Fruit fly (Drosophila melanogaster) whole organism, pupa: Measurements from ENCODE around the gene Atxn7.

Source experiments
- CG10348 ChIP-seq: fragments of 200-800 bp; sonication (Bioruptor generic); IDR thresholded peaks from 2 replicates; pipeline ENCODE4 v1.3.6; 2022; ENCODE audit warnings: missing biosample characterization, missing genetic modification characterization
- CG12605 ChIP-seq: fragments of 200-800 bp; sonication (Bioruptor generic); IDR thresholded peaks from 2 replicates; pipeline ENCODE4 v1.3.6; 2022; ENCODE audit warnings: missing biosample characterization, missing genetic modification characterization
- CG13204 ChIP-seq: fragments of 200-800 bp; sonication (Bioruptor generic); optimal IDR thresholded peaks from 2 replicates; lab custom pipeline; 2018; ENCODE audit warnings: missing biosample characterization, mild to moderate bottlenecking, missing genetic modification characterization, moderate library complexity
- CG14655 ChIP-seq: fragments of 200-800 bp; sonication (Bioruptor generic); optimal IDR thresholded peaks from 3 replicates; lab custom pipeline; 2017; ENCODE audit warnings: mild to moderate bottlenecking, missing biosample characterization, missing genetic modification reagents, missing genetic modification characterization
- CG15710 ChIP-seq: fragments of 200-800 bp; sonication (Bioruptor generic); optimal IDR thresholded peaks from 2 replicates; lab custom pipeline; 2018; ENCODE audit warnings: missing biosample characterization, mild to moderate bottlenecking, missing genetic modification characterization, moderate library complexity
- CG17806 ChIP-seq: fragments of 200-800 bp; sonication (Bioruptor generic); optimal IDR thresholded peaks from 2 replicates; lab custom pipeline; 2018; ENCODE audit warnings: missing biosample characterization, mild to moderate bottlenecking, missing genetic modification characterization, moderate library complexity
- CG32121 ChIP-seq: fragments of 200-800 bp; sonication (Bioruptor generic); IDR thresholded peaks from 2 replicates; pipeline ENCODE4 v1.3.6; 2022; ENCODE audit warnings: missing biosample characterization, missing genetic modification characterization
- CG34367 ChIP-seq: fragments of 200-800 bp; sonication (Bioruptor generic); optimal IDR thresholded peaks from 2 replicates; lab custom pipeline; 2018; ENCODE audit warnings: missing biosample characterization, mild to moderate bottlenecking, missing genetic modification characterization
- CG4496 ChIP-seq: fragments of 200-800 bp; sonication (Bioruptor generic); IDR thresholded peaks from 3 replicates; pipeline ENCODE4 v1.3.6; 2022; ENCODE audit warnings: missing biosample characterization, missing genetic modification characterization
- CG8159 ChIP-seq: fragments of 200-800 bp; sonication (Bioruptor generic); optimal IDR thresholded peaks from 3 replicates; lab custom pipeline; 2018; ENCODE audit warnings: missing biosample characterization, mild to moderate bottlenecking, missing genetic modification characterization, moderate library complexity
- CG8301 ChIP-seq: fragments of 200-800 bp; sonication (Bioruptor generic); optimal IDR thresholded peaks from 2 replicates; lab custom pipeline; 2018; ENCODE audit warnings: missing biosample characterization, mild to moderate bottlenecking, missing genetic modification characterization
- CG9948 ChIP-seq: fragments of 200-800 bp; sonication (Bioruptor generic); optimal IDR thresholded peaks from 2 replicates; lab custom pipeline; 2018; ENCODE audit warnings: missing biosample characterization, mild to moderate bottlenecking, missing genetic modification characterization, moderate library complexity
- D1 ChIP-seq: fragments of 200-800 bp; sonication (Bioruptor generic); optimal IDR thresholded peaks from 2 replicates; lab custom pipeline; 2018; ENCODE audit warnings: missing biosample characterization, mild to moderate bottlenecking, missing genetic modification characterization, moderate library complexity
- EcR ChIP-seq: fragments of 200-800 bp; sonication (Bioruptor generic); optimal IDR thresholded peaks from 3 replicates; lab custom pipeline; 2019; ENCODE audit warnings: missing biosample characterization, missing genetic modification characterization, mild to moderate bottlenecking, moderate library complexity, missing genetic modification reagents
- Ets98B ChIP-seq: fragments of 200-800 bp; sonication (Bioruptor generic); IDR thresholded peaks from 2 replicates; pipeline ENCODE4 v1.3.6; 2022; ENCODE audit warnings: missing biosample characterization, missing genetic modification characterization
- Pif1A ChIP-seq: fragments of 200-800 bp; sonication (Bioruptor generic); optimal IDR thresholded peaks from 3 replicates; lab custom pipeline; 2016; ENCODE audit warnings: missing biosample characterization, missing genetic modification characterization
- Pif1B ChIP-seq: fragments of 200-800 bp; sonication (Bioruptor generic); optimal IDR thresholded peaks from 3 replicates; lab custom pipeline; 2016; ENCODE audit warnings: missing biosample characterization, missing genetic modification characterization
- Snoo ChIP-seq: fragments of 200-800 bp; sonication (Bioruptor generic); optimal IDR thresholded peaks from 3 replicates; lab custom pipeline; 2017; ENCODE audit warnings: missing biosample characterization, mild to moderate bottlenecking, missing genetic modification characterization, inconsistent platforms
- fd96Ca ChIP-seq: fragments of 200-800 bp; sonication (Bioruptor generic); IDR thresholded peaks from 3 replicates; pipeline ENCODE4 v1.3.6; 2022; ENCODE audit warnings: missing biosample characterization, missing genetic modification characterization
- gl ChIP-seq: fragments of 200-800 bp; sonication (Bioruptor generic); optimal IDR thresholded peaks from 2 replicates; lab custom pipeline; 2018; ENCODE audit warnings: missing biosample characterization, mild to moderate bottlenecking, missing genetic modification characterization
- rn ChIP-seq: fragments of 200-800 bp; sonication (Bioruptor generic); IDR thresholded peaks from 2 replicates; pipeline ENCODE4 v1.3.6; 2022; ENCODE audit warnings: missing biosample characterization, missing genetic modification characterization

The Atxn7 gene

dm6 chr2L:2363626-2364147 lies 12.0 kb upstream of the Atxn7 start:
- peak; percentile 98 for TF ChIP-seq CG8159
- TF ChIP-seq fd96Ca (GFP tag; lab: Robert Waterston, UW): peak; percentile 91
- peak; percentile 97 for TF ChIP-seq D1
- TF ChIP-seq Snoo (tag; lab: Kevin White, UChicago): peak; percentile 95
- peak; percentile 67 for TF ChIP-seq CG10348 (GFP tag; lab: Robert Waterston, UW)
- TF ChIP-seq CG17806: peak; percentile 97
- TF ChIP-seq rn (GFP tag; lab: Robert Waterston, UW): peak; percentile 90
- peak; percentile 97 for TF ChIP-seq CG32121
- TF ChIP-seq CG9948 (tag; lab: Kevin White, UChicago): peak; percentile 96
- TF ChIP-seq CG4496: peak; percentile 98
- peak; percentile 96 for TF ChIP-seq Ets98B
- TF ChIP-seq gl (tag; lab: Kevin White, UChicago): peak; percentile 94
- TF ChIP-seq CG15710: peak; percentile 95
- TF ChIP-seq Pif1B (GFP tag; lab: Kevin White, UChicago): peak; percentile 94
- TF ChIP-seq CG12605 (GFP tag; lab: Robert Waterston, UW): peak; percentile 94
- TF ChIP-seq Pif1A (GFP tag; lab: Kevin White, UChicago): peak; percentile 95
- TF ChIP-seq EcR (GFP tag; lab: Kevin White, UChicago): peak; percentile 45
- TF ChIP-seq CG13204: peak; percentile 92
- peak; percentile 96 for TF ChIP-seq CG34367
- TF ChIP-seq CG14655 (GFP tag; lab: Kevin White, UChicago): peak; percentile 97
- TF ChIP-seq CG8301 (tag; lab: Kevin White, UChicago): peak; percentile 97
- TF ChIP-seq, all 21 proteins: peak for 21

DNA sequence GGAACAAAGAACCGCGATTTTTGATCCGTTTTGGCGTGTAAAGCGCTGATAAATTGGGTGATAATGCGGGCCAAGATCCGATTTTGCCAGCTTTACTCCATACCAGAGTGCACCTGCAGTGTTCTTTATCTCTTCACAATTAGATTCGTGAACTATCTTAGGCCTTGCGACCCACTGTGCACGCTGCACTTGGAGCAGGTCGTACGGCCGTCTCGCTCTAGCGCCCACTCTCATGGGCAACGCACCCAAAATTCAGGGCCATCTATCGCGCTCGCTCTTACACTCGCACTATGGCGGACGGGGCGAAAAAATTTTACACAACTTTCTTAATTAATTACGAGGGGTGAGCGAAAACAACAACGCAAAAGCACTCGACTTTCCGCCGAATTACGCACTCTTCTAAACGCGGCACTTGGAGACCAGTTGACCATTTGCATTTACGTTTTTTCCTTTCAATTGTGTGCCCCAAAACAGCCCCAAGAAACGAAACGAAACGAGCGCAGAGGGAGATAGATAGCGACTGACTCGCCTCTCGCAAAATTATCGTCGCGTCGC lies 11.4 kb upstream of the Atxn7 start:
- no peak for TF ChIP-seq rn (GFP tag; lab: Robert Waterston, UW)
- no peak for TF ChIP-seq D1
- 0 out of 2 replicates have a peak, but pooled peaks have one; percentile 12 for TF ChIP-seq CG32121
- no peak for TF ChIP-seq CG17806
- TF ChIP-seq Ets98B: peak; percentile 18; the same call in 1 of the 2 replicates
- TF ChIP-seq CG10348 (GFP tag; lab: Robert Waterston, UW): no peak
- TF ChIP-seq Pif1B (GFP tag; lab: Kevin White, UChicago): no peak
- TF ChIP-seq CG9948 (tag; lab: Kevin White, UChicago): no peak
- TF ChIP-seq EcR (GFP tag; lab: Kevin White, UChicago): peak; percentile 14
- TF ChIP-seq CG4496: no peak
- no peak for TF ChIP-seq Pif1A (GFP tag; lab: Kevin White, UChicago)
- no peak for TF ChIP-seq CG14655 (GFP tag; lab: Kevin White, UChicago)
- TF ChIP-seq gl (tag; lab: Kevin White, UChicago): no peak
- peak; percentile 16; the same call in 1 of the 3 replicates for TF ChIP-seq fd96Ca (GFP tag; lab: Robert Waterston, UW)
- TF ChIP-seq CG34367: no peak

- TF ChIP-seq Pif1A (GFP tag; lab: Kevin White, UChicago) (no peak), CG17806 (no peak), CG9948 (tag; lab: Kevin White, UChicago) (no peak), CG12605 (GFP tag; lab: Robert Waterston, UW) (peak; percentile 56; the same call in 1 of the 2 replicates), Ets98B (peak; percentile 58; the same call in 1 of the 2 replicates), CG34367 (peak; percentile 7), EcR (GFP tag; lab: Kevin White, UChicago) (no peak), fd96Ca (GFP tag; lab: Robert Waterston, UW) (peak; percentile 38; the same call in 1 of the 3 replicates), CG8159 (no peak), Snoo (tag; lab: Kevin White, UChicago) (peak; percentile 8), D1 (no peak), gl (tag; lab: Kevin White, UChicago) (no peak), CG8301 (tag; lab: Kevin White, UChicago) (no peak), rn (GFP tag; lab: Robert Waterston, UW) (no peak), CG32121 (peak; percentile 53; the same call in 1 of the 2 replicates), CG14655 (GFP tag; lab: Kevin White, UChicago) (no peak), Pif1B (GFP tag; lab: Kevin White, UChicago) (no peak), CG10348 (GFP tag; lab: Robert Waterston, UW) (no peak), CG15710 (no peak), CG4496 (peak; percentile 34; the same call in 1 of the 3 replicates), CG13204 (no peak)
Observed at dm6 chr2L:2365077-2365651, 10.5 kb upstream of the Atxn7 start, which contains the start of the genes Rab5 and Axud1. TSS of gene Rab5 (minus strand) at chr2L:2365273. TSS of gene Axud1 (plus strand) at chr2L:2365345.

- TF ChIP-seq EcR (GFP tag; lab: Kevin White, UChicago) (no peak), Pif1B (GFP tag; lab: Kevin White, UChicago) (peak; percentile 25), CG9948 (tag; lab: Kevin White, UChicago) (peak; percentile 41), D1 (no peak), CG15710 (peak; percentile 39), fd96Ca (GFP tag; lab: Robert Waterston, UW) (peak; percentile 12; the same call in 1 of the 3 replicates), CG12605 (GFP tag; lab: Robert Waterston, UW) (no peak), CG10348 (GFP tag; lab: Robert Waterston, UW) (no peak), CG4496 (no peak), CG17806 (peak; percentile 28), CG13204 (no peak), Ets98B (no peak; the same call in 1 of the 2 replicates), CG14655 (GFP tag; lab: Kevin White, UChicago) (peak; percentile 38), Snoo (tag; lab: Kevin White, UChicago) (no peak), CG8301 (tag; lab: Kevin White, UChicago) (peak; percentile 20), CG32121 (no peak), Pif1A (GFP tag; lab: Kevin White, UChicago) (peak; percentile 35), CG8159 (peak; percentile 51), CG34367 (peak; percentile 2), rn (GFP tag; lab: Robert Waterston, UW) (no peak), gl (tag; lab: Kevin White, UChicago) (no peak)
- TF ChIP-seq, all 21 proteins: peak for 10
Observed at dm6 chr2L:2365655-2366214, 9.9 kb upstream of the Atxn7 start.
